Worm (Caenorhabditis elegans): Measurements from ENCODE around the gene tag-321.
A peak's percentile ranks its signal among the peaks of the same experiment; 100 is the strongest.

The tag-321 gene

ce11 chrIV:7760117-7760516 is 23.5 kb downstream of the tag-321 start, which contains the start of gene del-7:
TSS of gene del-7 (plus strand) at chrIV:7760417.
- no peak for TF ChIP-seq mxl-3 (GFP tag; optimal IDR thresholded peaks at IDR 0.05)
- no peak for TF ChIP-seq unc-62 (GFP tag; optimal IDR thresholded peaks at IDR 0.05 in 1 of 2)
- TF ChIP-seq unc-62 (tag; optimal IDR thresholded peaks at IDR 0.05): no peak
- TF ChIP-seq rbr-2 (tag; optimal IDR thresholded peaks at IDR 0.05): no peak
- TF ChIP-seq F44E2.7 (GFP tag; IDR thresholded peaks at IDR 0.05): no peak
- no peak for TF ChIP-seq nhr-111 (GFP tag; optimal IDR thresholded peaks at IDR 0.05)
- TF ChIP-seq lim-7 (GFP tag; IDR thresholded peaks at IDR 0.05): no peak
- TF ChIP-seq madf-5 (GFP tag; IDR thresholded peaks at IDR 0.05): no peak

DNA sequence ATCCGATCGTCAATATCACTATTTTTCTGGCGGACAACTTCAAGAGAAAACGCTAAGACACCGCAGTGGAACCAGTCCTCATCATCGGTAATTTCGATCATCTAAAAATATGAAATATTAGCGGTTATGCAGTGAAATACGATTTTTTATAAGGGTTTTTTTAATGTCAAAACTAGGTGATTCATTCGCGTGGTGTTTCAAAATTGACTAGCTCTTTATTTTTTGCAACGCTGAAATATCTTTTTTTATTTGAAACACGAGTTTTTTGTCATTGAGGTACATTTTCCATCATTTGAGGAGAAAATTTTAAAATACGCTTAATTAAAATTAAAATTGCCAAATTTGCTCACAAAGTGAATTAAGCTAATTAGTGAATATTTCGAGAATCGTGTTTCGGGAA is 24.1 kb downstream of the tag-321 start, which contains the start of gene dsb-3:
Gene dsb-3, minus strand, starts transcription at position 101 of the 400 bp plus-strand sequence.
- no peak for TF ChIP-seq F26F4.8 (GFP tag; conservative IDR thresholded peaks at IDR 0.05)
- no peak for TF ChIP-seq F44E2.7 (GFP tag; IDR thresholded peaks at IDR 0.05)
- TF ChIP-seq egl-27 (tag; optimal IDR thresholded peaks at IDR 0.05): no peak
- TF ChIP-seq nhr-11 (tag; optimal IDR thresholded peaks at IDR 0.05): no peak
- no peak for TF ChIP-seq nhr-42 (GFP tag; IDR thresholded peaks at IDR 0.05)
- no peak for TF ChIP-seq zag-1 (tag; optimal IDR thresholded peaks at IDR 0.05)
- TF ChIP-seq nhr-41 (GFP tag; IDR thresholded peaks at IDR 0.05): no peak
- no peak for TF ChIP-seq F49E8.2 (tag; optimal IDR thresholded peaks at IDR 0.05; ENCODE audit: borderline replicate concordance)
- no peak for TF ChIP-seq duxl-1 (tag; optimal IDR thresholded peaks at IDR 0.05; ENCODE audit: poor library complexity)

- TF ChIP-seq nhr-10 (tag; optimal IDR thresholded peaks at IDR 0.05): no peak
- no peak for TF ChIP-seq jun-1 (tag; optimal IDR thresholded peaks at IDR 0.05)
- no peak for TF ChIP-seq rbr-2 (tag; optimal IDR thresholded peaks at IDR 0.05)
Observed at ce11 chrIV:7757245-7757644, 26.4 kb downstream of the tag-321 start, which contains the start of gene C46A5.4. TSS of gene C46A5.4 (minus strand) at chrIV:7757345.

ce11 chrIV:7754114-7754513 is 29.5 kb downstream of the tag-321 start:
- no peak for TF ChIP-seq nhr-6 (tag; optimal IDR thresholded peaks at IDR 0.05)
- no peak for TF ChIP-seq fkh-10 (GFP tag; optimal IDR thresholded peaks at IDR 0.05)
- no peak for TF ChIP-seq lir-3 (tag; optimal IDR thresholded peaks at IDR 0.05)
- TF ChIP-seq T20F7.1 (GFP tag; optimal IDR thresholded peaks at IDR 0.05): no peak
- TF ChIP-seq set-16 (GFP tag; IDR thresholded peaks at IDR 0.05): peak; percentile 94
- TF ChIP-seq dpl-1 (GFP tag; optimal IDR thresholded peaks at IDR 0.05): no peak
- TF ChIP-seq ces-1 (GFP tag; optimal IDR thresholded peaks at IDR 0.05): no peak
- TF ChIP-seq egl-27 (tag; optimal IDR thresholded peaks at IDR 0.05): no peak
- TF ChIP-seq T26A8.4 (GFP tag; IDR thresholded peaks at IDR 0.05): 0 out of 2 replicates have a peak, but pooled peaks have one; percentile 47
- TF ChIP-seq dve-1 (tag; optimal IDR thresholded peaks at IDR 0.05; ENCODE audit: insufficient read depth): no peak
- no peak for TF ChIP-seq zip-11 (GFP tag; IDR thresholded peaks at IDR 0.05)
- no peak for TF ChIP-seq daf-12 (tag; optimal IDR thresholded peaks at IDR 0.05)
- no peak for TF ChIP-seq mxl-3 (GFP tag; optimal IDR thresholded peaks at IDR 0.05)
- no peak for TF ChIP-seq nhr-41 (GFP tag; IDR thresholded peaks at IDR 0.05)
- TF ChIP-seq duxl-1 (tag; optimal IDR thresholded peaks at IDR 0.05; ENCODE audit: poor library complexity): no peak
- peak; percentile 76 for TF ChIP-seq egl-43 (GFP tag; IDR thresholded peaks at IDR 0.05)
- TF ChIP-seq spr-3 (GFP tag; optimal IDR thresholded peaks at IDR 0.05): peak; percentile 28
- no peak for TF ChIP-seq Y105C5A.15 (GFP tag; IDR thresholded peaks at IDR 0.05)
- TF ChIP-seq lin-1 (GFP tag; IDR thresholded peaks at IDR 0.05): no peak
- TF ChIP-seq dmd-6 (GFP tag; IDR thresholded peaks at IDR 0.05): no peak
- TF ChIP-seq sdz-12 (GFP tag; optimal IDR thresholded peaks at IDR 0.05): no peak
- TF ChIP-seq madf-5 (GFP tag; IDR thresholded peaks at IDR 0.05): 0 out of 4 replicates have a peak, but pooled peaks of 1 of the 2 experiments have one; percentile 45
- TF ChIP-seq dmd-9 (GFP tag; IDR thresholded peaks at IDR 0.05): no peak
- peak; percentile 21 for TF ChIP-seq aha-1 (tag)
- no peak for TF ChIP-seq nhr-25 (tag; optimal IDR thresholded peaks at IDR 0.05; ENCODE audit: borderline replicate concordance, insufficient read depth)
- TF ChIP-seq attf-4 (tag; optimal IDR thresholded peaks at IDR 0.05): no peak
- TF ChIP-seq mxl-2 (GFP tag; conservative IDR thresholded peaks at IDR 0.05): no peak
- no peak for TF ChIP-seq ceh-20 (GFP tag; IDR thresholded peaks at IDR 0.05)
- TF ChIP-seq zfp-3 (GFP tag; conservative IDR thresholded peaks at IDR 0.05): no peak
- TF ChIP-seq php-3 (GFP tag; IDR thresholded peaks at IDR 0.05): no peak
- no peak for TF ChIP-seq Y75B8A.6 (GFP tag; IDR thresholded peaks at IDR 0.05)
- TF ChIP-seq nhr-11 (tag; optimal IDR thresholded peaks at IDR 0.05): no peak
- no peak for TF ChIP-seq madf-9 (GFP tag; conservative IDR thresholded peaks at IDR 0.05)
- no peak for TF ChIP-seq ama-1 (optimal IDR thresholded peaks at IDR 0.05)
